Worm (Caenorhabditis elegans) whole organism, late embryonic: ENCODE data around the gene E04F6.8.
A peak's percentile ranks its signal among the peaks of the same experiment; 100 is the strongest.

Experiments
- C08G9.2 ChIP-seq: sonication (generic microtip); optimal IDR thresholded peaks from 2 replicates; lab custom pipeline; 2016; ENCODE audit warnings: mild to moderate bottlenecking, missing genetic modification characterization, moderate library complexity, missing compliant biosample characterization
- K02D7.2 ChIP-seq: sonication (generic microtip); optimal IDR thresholded peaks from 2 replicates; lab custom pipeline; 2017; ENCODE audit warnings: mild to moderate bottlenecking, missing genetic modification characterization, missing compliant biosample characterization
- K09A11.1 ChIP-seq: sonication (generic microtip); optimal IDR thresholded peaks from 2 replicates; lab custom pipeline; 2017; ENCODE audit warnings: antibody characterized with exemption, mild to moderate bottlenecking, missing genetic modification characterization, missing compliant biosample characterization; ENCODE audit not compliant: insufficient read depth
- T23F11.4 ChIP-seq: fragments of 200-800 bp; sonication (Bioruptor generic); optimal IDR thresholded peaks from 2 replicates; lab custom pipeline; 2018; ENCODE audit warnings: mild to moderate bottlenecking, missing genetic modification characterization, missing compliant biosample characterization
- Y22D7AL.16 ChIP-seq: sonication (generic microtip); optimal IDR thresholded peaks from 2 replicates; lab custom pipeline; 2016; ENCODE audit warnings: missing genetic modification characterization, missing compliant biosample characterization
- ahr-1 ChIP-seq: sonication (generic microtip); optimal IDR thresholded peaks from 2 replicates; lab custom pipeline; 2016; ENCODE audit warnings: missing genetic modification characterization, missing compliant biosample characterization
- ama-1 ChIP-seq: fragments of 150-350 bp; optimal IDR thresholded peaks from 2 replicates; lab custom pipeline; 2014
- ceh-14 ChIP-seq: sonication (generic microtip); optimal IDR thresholded peaks from 2 replicates; lab custom pipeline; 2016; ENCODE audit warnings: missing genotype, missing genetic modification characterization, missing compliant biosample characterization
- ceh-18 ChIP-seq: sonication (generic microtip); optimal IDR thresholded peaks from 2 replicates; lab custom pipeline; 2016; ENCODE audit warnings: missing genetic modification characterization, missing compliant biosample characterization
- ceh-2 ChIP-seq: sonication (generic microtip); optimal IDR thresholded peaks from 2 replicates; lab custom pipeline; 2016; ENCODE audit warnings: missing genotype, missing genetic modification characterization, missing compliant biosample characterization
- ceh-30 ChIP-seq: fragments of 150-350 bp; optimal IDR thresholded peaks from 2 replicates; lab custom pipeline; 2014; ENCODE audit warnings: missing biosample characterization, missing genetic modification characterization
- ceh-31 ChIP-seq: sonication (generic microtip); optimal IDR thresholded peaks from 2 replicates; lab custom pipeline; 2016; ENCODE audit warnings: missing genetic modification characterization, missing compliant biosample characterization
- ceh-34 ChIP-seq: sonication (generic microtip); optimal IDR thresholded peaks from 2 replicates; lab custom pipeline; 2016; ENCODE audit warnings: mild to moderate bottlenecking, missing genetic modification characterization, missing compliant biosample characterization
- ceh-48 ChIP-seq: sonication (generic microtip); optimal IDR thresholded peaks from 2 replicates; lab custom pipeline; 2016; ENCODE audit warnings: missing genetic modification characterization, inconsistent platforms, missing compliant biosample characterization
- dmd-4 ChIP-seq: sonication (generic microtip); optimal IDR thresholded peaks from 2 replicates; lab custom pipeline; 2016; ENCODE audit warnings: borderline replicate concordance, missing genetic modification characterization, missing compliant biosample characterization
- elt-4 ChIP-seq: sonication (generic microtip); optimal IDR thresholded peaks from 2 replicates; lab custom pipeline; 2016; ENCODE audit warnings: missing genetic modification characterization, missing compliant biosample characterization
- ets-4 ChIP-seq: sonication (generic microtip); optimal IDR thresholded peaks from 2 replicates; lab custom pipeline; 2016; ENCODE audit warnings: missing genetic modification characterization, missing compliant biosample characterization
- fax-1 ChIP-seq: sonication (generic microtip); optimal IDR thresholded peaks from 2 replicates; lab custom pipeline; 2016; ENCODE audit warnings: missing genotype, missing genetic modification characterization, missing compliant biosample characterization
- fkh-6 ChIP-seq: sonication (generic microtip); optimal IDR thresholded peaks from 2 replicates; lab custom pipeline; 2016; ENCODE audit warnings: missing genetic modification characterization, missing compliant biosample characterization
- gmeb-2 ChIP-seq: sonication (generic microtip); optimal IDR thresholded peaks from 2 replicates; lab custom pipeline; 2016; ENCODE audit warnings: missing genetic modification characterization, inconsistent platforms, missing compliant biosample characterization
- hlh-13 ChIP-seq: fragments of 200-800 bp; sonication (Bioruptor generic); optimal IDR thresholded peaks from 2 replicates; lab custom pipeline; 2018; ENCODE audit warnings: mild to moderate bottlenecking, missing genetic modification characterization, missing compliant biosample characterization
- hlh-15 ChIP-seq: sonication (generic microtip); optimal IDR thresholded peaks from 2 replicates; lab custom pipeline; 2016; ENCODE audit warnings: missing genetic modification characterization, missing compliant biosample characterization
- hlh-6 ChIP-seq: sonication (generic microtip); optimal IDR thresholded peaks from 2 replicates; lab custom pipeline; 2016; ENCODE audit warnings: missing genotype, missing genetic modification characterization, missing compliant biosample characterization
- hlh-8 ChIP-seq: sonication (generic microtip); optimal IDR thresholded peaks from 2 replicates; lab custom pipeline; 2016; ENCODE audit warnings: missing genotype, missing genetic modification characterization, missing compliant biosample characterization
- lim-6 ChIP-seq: sonication (generic microtip); optimal IDR thresholded peaks from 2 replicates; lab custom pipeline; 2016; ENCODE audit warnings: missing genetic modification characterization, missing compliant biosample characterization
- lin-11 ChIP-seq: fragments of 200-800 bp; sonication (Bioruptor generic); optimal IDR thresholded peaks from 2 replicates; lab custom pipeline; 2018; ENCODE audit warnings: mild to moderate bottlenecking, missing genetic modification characterization, missing compliant biosample characterization
- madf-2 ChIP-seq: sonication (generic microtip); optimal IDR thresholded peaks from 2 replicates; lab custom pipeline; 2017; ENCODE audit warnings: missing genetic modification characterization, missing compliant biosample characterization
- nfya-1 ChIP-seq: sonication (generic microtip); optimal IDR thresholded peaks from 2 replicates; lab custom pipeline; 2017; ENCODE audit warnings: missing genetic modification characterization, mild to moderate bottlenecking, missing compliant biosample characterization, antibody characterized with exemption, moderate library complexity
- nhr-11 ChIP-seq: fragments of 150-350 bp; optimal IDR thresholded peaks from 2 replicates; lab custom pipeline; 2014; ENCODE audit warnings: missing biosample characterization, missing genetic modification characterization
- nhr-232 ChIP-seq: sonication (generic microtip); optimal IDR thresholded peaks from 2 replicates; lab custom pipeline; 2016; ENCODE audit warnings: missing genetic modification characterization, missing compliant biosample characterization
- npax-4 ChIP-seq: sonication (generic microtip); optimal IDR thresholded peaks from 2 replicates; lab custom pipeline; 2016; ENCODE audit warnings: missing genetic modification characterization, missing compliant biosample characterization
- pag-3 ChIP-seq: sonication (generic microtip); optimal IDR thresholded peaks from 2 replicates; lab custom pipeline; 2016; ENCODE audit warnings: missing compliant biosample characterization, missing genetic modification characterization, borderline replicate concordance
- pat-9 ChIP-seq: fragments of 200-800 bp; sonication (Bioruptor generic); optimal IDR thresholded peaks from 2 replicates; lab custom pipeline; 2018; ENCODE audit warnings: mild to moderate bottlenecking, missing genetic modification characterization, moderate library complexity, missing compliant biosample characterization
- pax-1 ChIP-seq: fragments of 150-350 bp; optimal IDR thresholded peaks from 2 replicates; lab custom pipeline; 2014; ENCODE audit warnings: missing biosample characterization, missing genetic modification characterization
- pha-2 ChIP-seq: sonication (generic microtip); optimal IDR thresholded peaks from 2 replicates; lab custom pipeline; 2017; ENCODE audit warnings: mild to moderate bottlenecking, missing genetic modification characterization, missing compliant biosample characterization
- pha-4 ChIP-seq: fragments of 150-350 bp; optimal IDR thresholded peaks from 2 replicates; lab custom pipeline; 2018; ENCODE audit warnings: missing biosample characterization, missing genetic modification reagents, missing genetic modification characterization
- pros-1 ChIP-seq: fragments of 150-350 bp; optimal IDR thresholded peaks from 2 replicates; lab custom pipeline; 2014; ENCODE audit warnings: missing biosample characterization, missing genetic modification reagents, missing genetic modification characterization
- ref-2 ChIP-seq: sonication (generic microtip); optimal IDR thresholded peaks from 2 replicates; lab custom pipeline; 2016; ENCODE audit warnings: missing genetic modification characterization, missing compliant biosample characterization
- sdc-2 ChIP-seq: sonication (generic microtip); optimal IDR thresholded peaks from 2 replicates; lab custom pipeline; 2016; ENCODE audit warnings: missing genotype, missing genetic modification characterization, missing compliant biosample characterization
- sox-4 ChIP-seq: sonication (generic microtip); optimal IDR thresholded peaks from 2 replicates; lab custom pipeline; 2017; ENCODE audit warnings: mild to moderate bottlenecking, missing genetic modification characterization, inconsistent platforms, missing compliant biosample characterization
- syd-9 ChIP-seq: sonication (generic microtip); optimal IDR thresholded peaks from 2 replicates; lab custom pipeline; 2016; ENCODE audit warnings: mild to moderate bottlenecking, missing genetic modification characterization, moderate library complexity, missing compliant biosample characterization
- tbx-2 ChIP-seq: sonication (generic microtip); optimal IDR thresholded peaks from 2 replicates; lab custom pipeline; 2016; ENCODE audit warnings: missing genetic modification characterization, missing compliant biosample characterization
- tbx-7 ChIP-seq: sonication (generic microtip); optimal IDR thresholded peaks from 2 replicates; lab custom pipeline; 2016; ENCODE audit warnings: missing genotype, missing genetic modification characterization, missing compliant biosample characterization
- ttx-3 ChIP-seq: sonication (generic microtip); optimal IDR thresholded peaks from 2 replicates; lab custom pipeline; 2016; ENCODE audit warnings: missing genetic modification reagents, missing genetic modification characterization, missing compliant biosample characterization
- unc-42 ChIP-seq: sonication (generic microtip); optimal IDR thresholded peaks from 2 replicates; lab custom pipeline; 2016; ENCODE audit warnings: missing genotype, missing genetic modification characterization, missing compliant biosample characterization
- unc-55 ChIP-seq: sonication (generic microtip); optimal IDR thresholded peaks from 2 replicates; lab custom pipeline; 2017; ENCODE audit warnings: missing biosample characterization, missing genetic modification reagents, missing genetic modification characterization
- unc-86 ChIP-seq: sonication (generic microtip); optimal IDR thresholded peaks from 2 replicates; lab custom pipeline; 2016; ENCODE audit warnings: missing genetic modification characterization, missing compliant biosample characterization
- zip-5 ChIP-seq: sonication (generic microtip); optimal IDR thresholded peaks from 2 replicates; lab custom pipeline; 2016; ENCODE audit warnings: missing genetic modification characterization, missing compliant biosample characterization
- ztf-16 ChIP-seq: sonication (generic microtip); optimal IDR thresholded peaks from 2 replicates; lab custom pipeline; 2017; ENCODE audit warnings: missing genetic modification characterization, missing compliant biosample characterization

The E04F6.8 gene

ce11 chrII:7186117-7186516 lies 25.1 kb downstream of the E04F6.8 start:
- TF ChIP-seq sox-4 = no peak
- TF ChIP-seq pag-3 (tag; lab: Kevin White, UChicago) = no peak
- no peak for TF ChIP-seq ets-4 (tag; lab: Kevin White, UChicago)
- no peak for TF ChIP-seq C08G9.2 (tag; lab: Kevin White, UChicago)
- no peak for TF ChIP-seq nhr-11 (tag; lab: Kevin White, UChicago)
- no peak for TF ChIP-seq npax-4 (tag; lab: Kevin White, UChicago)
- TF ChIP-seq unc-55 (GFP tag; lab: Kevin White, UChicago) = no peak
- no peak for TF ChIP-seq lin-11
- no peak for TF ChIP-seq fax-1 (tag; lab: Kevin White, UChicago)

ce11 chrII:7183493-7184272 lies 27.5 kb downstream of the E04F6.8 start, which contains the start of gene pdl-1:
pdl-1 (plus strand) TSS chrII:7183801.
- peak; percentile 61 for TF ChIP-seq lim-6 (tag; lab: Kevin White, UChicago)
- TF ChIP-seq pat-9 = peak; percentile 93
- peak; percentile 54 for TF ChIP-seq nfya-1 (tag; lab: Kevin White, UChicago)
- TF ChIP-seq ama-1 (lab: Kevin White, UChicago) = no peak
- peak; percentile 96 for TF ChIP-seq tbx-2 (tag; lab: Kevin White, UChicago)
- peak; percentile 91 for TF ChIP-seq fkh-6 (tag; lab: Kevin White, UChicago)
- peak; percentile 72 for TF ChIP-seq tbx-7 (tag; lab: Kevin White, UChicago)
- peak; percentile 72 for TF ChIP-seq K09A11.1 (tag; lab: Kevin White, UChicago)
- peak; percentile 95 for TF ChIP-seq ztf-16 (tag; lab: Kevin White, UChicago)
- peak; percentile 91 for TF ChIP-seq unc-86 (tag; lab: Kevin White, UChicago)
- TF ChIP-seq hlh-15 (tag; lab: Kevin White, UChicago) = peak; percentile 89
- peak; percentile 84 for TF ChIP-seq elt-4 (tag; lab: Kevin White, UChicago)
- peak; percentile 95 for TF ChIP-seq syd-9
- TF ChIP-seq ets-4 (tag; lab: Kevin White, UChicago) = no peak
- TF ChIP-seq sdc-2 = peak; percentile 87
- TF ChIP-seq madf-2 (tag; lab: Kevin White, UChicago) = peak; percentile 92
- TF ChIP-seq pag-3 (tag; lab: Kevin White, UChicago) = peak; percentile 82
- TF ChIP-seq ahr-1 (tag; lab: Kevin White, UChicago) = peak; percentile 76
- TF ChIP-seq unc-42 (tag; lab: Kevin White, UChicago) = peak; percentile 74
- TF ChIP-seq ceh-14 (tag; lab: Kevin White, UChicago) = peak; percentile 89
- TF ChIP-seq K02D7.2 (tag; lab: Kevin White, UChicago) = peak; percentile 90
- peak; percentile 91 for TF ChIP-seq ref-2 (tag; lab: Kevin White, UChicago)
- peak; percentile 85 for TF ChIP-seq ceh-48
- TF ChIP-seq pros-1 (tag; lab: Kevin White, UChicago) = peak; percentile 83
- peak; percentile 94 for TF ChIP-seq gmeb-2
- TF ChIP-seq ceh-34 (tag; lab: Kevin White, UChicago) = peak; percentile 93
- peak; percentile 86 for TF ChIP-seq ceh-31
- TF ChIP-seq Y22D7AL.16 (tag; lab: Kevin White, UChicago) = peak; percentile 87
- no peak for TF ChIP-seq nhr-11 (tag; lab: Kevin White, UChicago)
- peak; percentile 95 for TF ChIP-seq T23F11.4
- TF ChIP-seq hlh-6 = peak; percentile 97
- no peak for TF ChIP-seq unc-55 (GFP tag; lab: Kevin White, UChicago)
- peak; percentile 89 for TF ChIP-seq dmd-4 (tag; lab: Kevin White, UChicago)
- TF ChIP-seq pax-1 = no peak
- peak; percentile 90 for TF ChIP-seq ceh-2 (tag; lab: Kevin White, UChicago)
- TF ChIP-seq hlh-13 (GFP tag; lab: Kevin White, UChicago) = peak; percentile 94
- TF ChIP-seq hlh-8 (tag; lab: Kevin White, UChicago) = peak; percentile 86
- TF ChIP-seq nhr-232 (tag; lab: Kevin White, UChicago) = peak; percentile 92
- peak; percentile 81 for TF ChIP-seq zip-5
- TF ChIP-seq ceh-18 (tag; lab: Kevin White, UChicago) = peak; percentile 86
- peak; percentile 88 for TF ChIP-seq C08G9.2 (tag; lab: Kevin White, UChicago)
- no peak for TF ChIP-seq pha-4 (tag; lab: Kevin White, UChicago)
- peak; percentile 89 for TF ChIP-seq ttx-3 (tag; lab: Kevin White, UChicago)
- peak; percentile 91 for TF ChIP-seq pha-2 (tag; lab: Kevin White, UChicago)
- TF ChIP-seq ceh-30 (tag; lab: Kevin White, UChicago) = peak; percentile 31
- peak; percentile 94 for TF ChIP-seq sox-4
